Fruit fly (Drosophila melanogaster) whole organism, embryonic: ENCODE data around the gene CG13996.

ENCODE experiments used
- Adf1 ChIP-seq: fragments of 200-800 bp; sonication (Bioruptor generic); IDR thresholded peaks from 2 replicates; pipeline ENCODE4 v1.3.6; 2022; ENCODE audit warnings: missing biosample characterization, missing genetic modification characterization
- CG12071 ChIP-seq: fragments of 200-800 bp; sonication (Bioruptor generic); optimal IDR thresholded peaks from 3 replicates; lab custom pipeline; 2018; ENCODE audit warnings: missing biosample characterization, mild to moderate bottlenecking, missing genetic modification characterization
- CG12104 ChIP-seq: fragments of 200-800 bp; sonication (Bioruptor generic); optimal IDR thresholded peaks from 3 replicates; lab custom pipeline; 2016; ENCODE audit warnings: missing biosample characterization, missing genetic modification characterization
- CG12391 ChIP-seq: fragments of 200-800 bp; sonication (Bioruptor generic); optimal IDR thresholded peaks from 3 replicates; lab custom pipeline; 2018; ENCODE audit warnings: missing biosample characterization, mild to moderate bottlenecking, missing genetic modification characterization, moderate library complexity
- CG13894 ChIP-seq: fragments of 200-800 bp; sonication (Bioruptor generic); optimal IDR thresholded peaks from 3 replicates; lab custom pipeline; 2018; ENCODE audit warnings: missing biosample characterization, mild to moderate bottlenecking, missing genetic modification characterization, moderate library complexity
- CG1529 ChIP-seq: fragments of 200-800 bp; sonication (Bioruptor generic); optimal IDR thresholded peaks from 3 replicates; lab custom pipeline; 2018; ENCODE audit warnings: missing biosample characterization, missing genetic modification characterization
- CG17361 ChIP-seq: fragments of 200-800 bp; sonication (Bioruptor generic); IDR thresholded peaks from 3 replicates; pipeline ENCODE4 v1.3.6; 2022; ENCODE audit warnings: missing biosample characterization, missing genetic modification characterization
- CG17568 ChIP-seq: fragments of 200-800 bp; sonication (Bioruptor generic); optimal IDR thresholded peaks from 2 replicates; lab custom pipeline; 2018; ENCODE audit warnings: missing biosample characterization, mild to moderate bottlenecking, missing genetic modification characterization, moderate library complexity
- CG17612 ChIP-seq: fragments of 200-800 bp; sonication (Bioruptor generic); IDR thresholded peaks from 2 replicates; pipeline ENCODE4 v1.3.6; 2022; ENCODE audit warnings: missing biosample characterization, missing genetic modification characterization
- CG18476 ChIP-seq: fragments of 200-800 bp; sonication (Bioruptor generic); optimal IDR thresholded peaks from 2 replicates; lab custom pipeline; 2016; ENCODE audit warnings: missing biosample characterization, mild to moderate bottlenecking, missing genetic modification characterization
- CG2116 ChIP-seq: fragments of 200-800 bp; sonication (Bioruptor generic); optimal IDR thresholded peaks from 3 replicates; lab custom pipeline; 2018; ENCODE audit warnings: missing biosample characterization, mild to moderate bottlenecking, missing genetic modification characterization
- CG2129 ChIP-seq: fragments of 200-800 bp; sonication (Bioruptor generic); IDR thresholded peaks from 2 replicates; pipeline ENCODE4 v1.3.6; 2022; ENCODE audit warnings: missing biosample characterization, missing genetic modification characterization; ENCODE audit not compliant: partially characterized antibody
- CG2199 ChIP-seq: fragments of 200-800 bp; sonication (Bioruptor generic); IDR thresholded peaks from 3 replicates; pipeline ENCODE4 v1.3.6; 2022; ENCODE audit warnings: missing biosample characterization, missing genetic modification characterization
- CG33557 ChIP-seq: fragments of 200-800 bp; sonication (Bioruptor generic); optimal IDR thresholded peaks from 2 replicates; lab custom pipeline; 2019; ENCODE audit warnings: missing biosample characterization, mild to moderate bottlenecking, missing genetic modification characterization, moderate library complexity
- CG3407 ChIP-seq: fragments of 200-800 bp; sonication (Bioruptor generic); optimal IDR thresholded peaks from 2 replicates; lab custom pipeline; 2018; ENCODE audit warnings: missing biosample characterization, mild to moderate bottlenecking, missing genetic modification characterization
- CG4282 ChIP-seq: fragments of 200-800 bp; sonication (Bioruptor generic); optimal IDR thresholded peaks from 2 replicates; lab custom pipeline; 2016; ENCODE audit warnings: missing biosample characterization, missing genetic modification characterization
- CG43689 ChIP-seq: fragments of 200-800 bp; sonication (Bioruptor generic); IDR thresholded peaks from 2 replicates; pipeline ENCODE4 v1.3.6; 2022; ENCODE audit warnings: missing biosample characterization, missing genetic modification characterization
- CG4820 ChIP-seq: fragments of 200-800 bp; sonication (Bioruptor generic); optimal IDR thresholded peaks from 3 replicates; lab custom pipeline; 2016; ENCODE audit warnings: missing biosample characterization, missing genetic modification characterization
- CG7357 ChIP-seq: fragments of 200-800 bp; sonication (Bioruptor generic); IDR thresholded peaks from 3 replicates; pipeline ENCODE4 v1.3.6; 2022; ENCODE audit warnings: missing biosample characterization, missing genetic modification characterization
- CG7556 ChIP-seq: fragments of 200-800 bp; sonication (Bioruptor generic); optimal IDR thresholded peaks from 2 replicates; lab custom pipeline; 2017; ENCODE audit warnings: missing biosample characterization, mild to moderate bottlenecking, missing genetic modification characterization
- CG7839 ChIP-seq: fragments of 200-800 bp; sonication (Bioruptor generic); optimal IDR thresholded peaks from 3 replicates; lab custom pipeline; 2018; ENCODE audit warnings: missing biosample characterization, mild to moderate bottlenecking, missing genetic modification characterization, moderate library complexity
- CG7987 ChIP-seq: fragments of 200-800 bp; sonication (Bioruptor generic); optimal IDR thresholded peaks from 2 replicates; lab custom pipeline; 2018; ENCODE audit warnings: missing biosample characterization, mild to moderate bottlenecking, missing genetic modification characterization, moderate library complexity
- CG8281 ChIP-seq: fragments of 200-800 bp; sonication (Bioruptor generic); optimal IDR thresholded peaks from 2 replicates; lab custom pipeline; 2018; ENCODE audit warnings: missing biosample characterization, mild to moderate bottlenecking, missing genetic modification characterization, moderate library complexity
- CG8359 ChIP-seq: fragments of 200-800 bp; sonication (Bioruptor generic); optimal IDR thresholded peaks from 2 replicates; lab custom pipeline; 2017; ENCODE audit warnings: missing biosample characterization, mild to moderate bottlenecking, missing genetic modification characterization, borderline replicate concordance
- CG9215 ChIP-seq: fragments of 200-800 bp; sonication (Bioruptor generic); IDR thresholded peaks from 2 replicates; pipeline ENCODE4 v1.3.6; 2022; ENCODE audit warnings: missing biosample characterization, missing genetic modification characterization
- D19A ChIP-seq: fragments of 200-800 bp; optimal IDR thresholded peaks from 3 replicates; lab custom pipeline; 2019; ENCODE audit warnings: missing biosample characterization, mild to moderate bottlenecking, missing genetic modification characterization, moderate library complexity
- Doc3 ChIP-seq: fragments of 200-800 bp; sonication (Bioruptor generic); IDR thresholded peaks from 3 replicates; pipeline ENCODE4 v1.3.6; 2022; ENCODE audit warnings: missing biosample characterization, missing genetic modification characterization; ENCODE audit not compliant: partially characterized antibody
- E2f1 ChIP-seq: fragments of 200-800 bp; sonication (Bioruptor generic); IDR thresholded peaks from 2 replicates; pipeline ENCODE4 v1.3.6; 2022; ENCODE audit warnings: missing biosample characterization, missing genetic modification characterization
- HLH3B ChIP-seq: fragments of 200-800 bp; sonication (Bioruptor generic); IDR thresholded peaks from 2 replicates; pipeline ENCODE4 v1.3.6; 2022; ENCODE audit warnings: missing biosample characterization, missing genetic modification characterization
- Jarid2 ChIP-seq: fragments of 200-800 bp; sonication (Bioruptor generic); optimal IDR thresholded peaks from 3 replicates; lab custom pipeline; 2017; ENCODE audit warnings: mild to moderate bottlenecking, missing biosample characterization, missing genetic modification reagents, missing genetic modification characterization
- Nf-YC ChIP-seq: fragments of 200-800 bp; optimal IDR thresholded peaks from 3 replicates; lab custom pipeline; 2019; ENCODE audit warnings: missing biosample characterization, mild to moderate bottlenecking, missing genetic modification characterization, moderate library complexity
- Opbp ChIP-seq: fragments of 200-800 bp; sonication (Bioruptor generic); IDR thresholded peaks from 3 replicates; pipeline ENCODE4 v1.3.6; 2022; ENCODE audit warnings: missing biosample characterization, missing genetic modification characterization; ENCODE audit not compliant: partially characterized antibody
- TFAM ChIP-seq: fragments of 200-800 bp; sonication (Bioruptor generic); optimal IDR thresholded peaks from 2 replicates; lab custom pipeline; 2017; ENCODE audit warnings: missing biosample characterization, missing genetic modification characterization, inconsistent platforms
- al ChIP-seq: fragments of 200-800 bp; sonication (Bioruptor generic); IDR thresholded peaks from 2 replicates; pipeline ENCODE4 v1.3.6; 2022; ENCODE audit warnings: missing biosample characterization, missing genetic modification characterization
- ase ChIP-seq: fragments of 200-800 bp; sonication (Bioruptor generic); IDR thresholded peaks from 3 replicates; pipeline ENCODE4 v1.3.6; 2022; ENCODE audit warnings: missing biosample characterization, missing genetic modification characterization
- bowl ChIP-seq: fragments of 200-800 bp; sonication (Bioruptor generic); IDR thresholded peaks from 2 replicates; pipeline ENCODE4 v1.3.6; 2022; ENCODE audit warnings: missing biosample characterization, missing genetic modification characterization
- chif ChIP-seq, 2 experiments: fragments of 200-800 bp; sonication (Bioruptor generic); optimal IDR thresholded peaks; 3 replicates each; lab custom pipeline; 2016; ENCODE audit warnings: missing biosample characterization in 2 of 2, missing genetic modification characterization in 2 of 2
- da ChIP-seq: fragments of 200-800 bp; sonication (Bioruptor generic); optimal IDR thresholded peaks from 2 replicates; lab custom pipeline; 2016; ENCODE audit warnings: missing biosample characterization, missing genetic modification characterization
- dmrt99B ChIP-seq: fragments of 200-800 bp; sonication (Bioruptor generic); optimal IDR thresholded peaks from 2 replicates; lab custom pipeline; 2018; ENCODE audit warnings: missing biosample characterization, mild to moderate bottlenecking, missing genetic modification characterization, moderate library complexity
- ems ChIP-seq: fragments of 200-800 bp; sonication (Bioruptor generic); optimal IDR thresholded peaks from 3 replicates; lab custom pipeline; 2016; ENCODE audit warnings: missing biosample characterization, missing genetic modification characterization
- eve ChIP-seq, 2 experiments: fragments of >200 bp; optimal IDR thresholded peaks; 2 replicates each; lab custom pipeline; 2017; ENCODE audit warnings: missing biosample characterization in 2 of 2, missing genetic modification characterization in 2 of 2
- gt ChIP-seq: fragments of 200-800 bp; sonication (Bioruptor generic); IDR thresholded peaks from 2 replicates; pipeline ENCODE4 v1.3.6; 2022; ENCODE audit warnings: missing biosample characterization, missing genetic modification characterization
- lab ChIP-seq: fragments of 200-800 bp; sonication (Bioruptor generic); optimal IDR thresholded peaks from 3 replicates; lab custom pipeline; 2017; ENCODE audit warnings: missing biosample characterization, missing genetic modification characterization, mild to moderate bottlenecking, moderate library complexity, missing genetic modification reagents
- pfk ChIP-seq: fragments of 200-800 bp; sonication (Bioruptor generic); optimal IDR thresholded peaks from 2 replicates; lab custom pipeline; 2018; ENCODE audit warnings: missing biosample characterization, mild to moderate bottlenecking, missing genetic modification characterization, moderate library complexity
- pzg ChIP-seq: fragments of 200-800 bp; sonication (Bioruptor generic); optimal IDR thresholded peaks from 3 replicates; lab custom pipeline; 2018; ENCODE audit warnings: missing biosample characterization, mild to moderate bottlenecking, missing genetic modification characterization, moderate library complexity
- sd ChIP-seq: fragments of 200-800 bp; sonication (Bioruptor generic); optimal IDR thresholded peaks from 3 replicates; lab custom pipeline; 2018; ENCODE audit warnings: missing biosample characterization, mild to moderate bottlenecking, missing genetic modification characterization, moderate library complexity
- unc-4 ChIP-seq: fragments of 200-800 bp; sonication (Bioruptor generic); IDR thresholded peaks from 2 replicates; pipeline ENCODE4 v1.3.6; 2022; ENCODE audit warnings: missing biosample characterization, missing genetic modification characterization; ENCODE audit not compliant: partially characterized antibody
- yki ChIP-seq: fragments of >200 bp; optimal IDR thresholded peaks from 3 replicates; lab custom pipeline; 2018
- zen ChIP-seq: fragments of 200-800 bp; sonication (Bioruptor generic); optimal IDR thresholded peaks from 3 replicates; lab custom pipeline; 2018; ENCODE audit warnings: missing biosample characterization, mild to moderate bottlenecking, missing genetic modification characterization, moderate library complexity
- zfh2 ChIP-seq: fragments of 200-800 bp; sonication (Bioruptor generic); optimal IDR thresholded peaks from 2 replicates; lab custom pipeline; 2016; ENCODE audit warnings: missing biosample characterization, missing genetic modification characterization

CG13996 gene

dm6 chr2L:5982334-5982987 lies 38.2 kb upstream of the CG13996 start (continued):
- no peak for TF ChIP-seq CG8281 (tag; lab: Kevin White, UChicago)
- no peak for TF ChIP-seq CG17568 (GFP tag; lab: Kevin White, UChicago)
- TF ChIP-seq CG18476, result no peak
- no peak for TF ChIP-seq CG2116 (GFP tag; lab: Kevin White, UChicago)
- no peak for TF ChIP-seq CG9215 (GFP tag; lab: Robert Waterston, UW)
- TF ChIP-seq CG2199, result no peak
- no peak for TF ChIP-seq bowl (GFP tag; lab: Robert Waterston, UW)
- TF ChIP-seq da, result no peak
- no peak for TF ChIP-seq ase (GFP tag; lab: Robert Waterston, UW)
- TF ChIP-seq D19A, result no peak
- TF ChIP-seq Jarid2 (GFP tag; lab: Kevin White, UChicago), result peak; percentile 45
- TF ChIP-seq chif (GFP tag; optimal IDR thresholded peaks at IDR 0.05; lab: Kevin White, UChicago), result peak in 1 of 2 experiments; percentile 14
- no peak for TF ChIP-seq zen (tag; lab: Kevin White, UChicago)
- TF ChIP-seq Opbp (GFP tag; lab: Robert Waterston, UW), result no peak
- no peak for TF ChIP-seq HLH3B (GFP tag; lab: Robert Waterston, UW)
- peak; percentile 45 for TF ChIP-seq CG12071 (GFP tag; lab: Kevin White, UChicago)
- TF ChIP-seq CG7556 (GFP tag; lab: Kevin White, UChicago), result peak; percentile 12
- no peak for TF ChIP-seq CG17361
- no peak for TF ChIP-seq eve (GFP tag; optimal IDR thresholded peaks at IDR 0.05; lab: Kevin White, UChicago)
- no peak for TF ChIP-seq TFAM (GFP tag; lab: Kevin White, UChicago)
- no peak for TF ChIP-seq CG17612 (GFP tag; lab: Robert Waterston, UW)
- no peak for TF ChIP-seq al (GFP tag; lab: Robert Waterston, UW)
- TF ChIP-seq CG12104 (GFP tag; lab: Kevin White, UChicago), result no peak
- TF ChIP-seq gt (GFP tag; lab: Robert Waterston, UW), result no peak
- no peak for TF ChIP-seq CG1529 (GFP tag; lab: Kevin White, UChicago)
- TF ChIP-seq pzg (GFP tag; lab: Kevin White, UChicago), result peak; percentile 47
- peak; percentile 20 for TF ChIP-seq CG7839 (tag; lab: Kevin White, UChicago)
- peak; percentile 27 for TF ChIP-seq CG12391 (tag; lab: Kevin White, UChicago)
- peak; percentile 34 for TF ChIP-seq pfk
- TF ChIP-seq CG2129 (GFP tag; lab: Robert Waterston, UW), result no peak
- peak; percentile 39 for TF ChIP-seq lab (GFP tag; lab: Kevin White, UChicago)
- no peak for TF ChIP-seq yki (lab: Kevin White, UChicago)
- no peak for TF ChIP-seq CG3407 (GFP tag; lab: Kevin White, UChicago)
- peak; percentile 89 for TF ChIP-seq Nf-YC (tag; lab: Kevin White, UChicago)
- peak; percentile 24 for TF ChIP-seq zfh2
- TF ChIP-seq CG7987 (GFP tag; lab: Kevin White, UChicago), result peak; percentile 54
- TF ChIP-seq unc-4 (GFP tag; lab: Robert Waterston, UW), result no peak
- no peak for TF ChIP-seq CG8359 (GFP tag; lab: Kevin White, UChicago)
- peak; percentile 11 for TF ChIP-seq CG4282
- TF ChIP-seq CG7357 (GFP tag; lab: Robert Waterston, UW), result no peak
- no peak for TF ChIP-seq Adf1 (GFP tag; lab: Robert Waterston, UW)
- TF ChIP-seq CG33557 (GFP tag; lab: Kevin White, UChicago), result peak; percentile 38
- no peak for TF ChIP-seq CG43689 (GFP tag; lab: Robert Waterston, UW)
- TF ChIP-seq dmrt99B (tag; lab: Kevin White, UChicago), result peak; percentile 16
- peak; percentile 44 for TF ChIP-seq ems (GFP tag; lab: Kevin White, UChicago)
- no peak for TF ChIP-seq Doc3
- TF ChIP-seq CG13894 (tag; lab: Kevin White, UChicago), result peak; percentile 68
- no peak for TF ChIP-seq CG4820 (GFP tag; lab: Kevin White, UChicago)
- peak; percentile 8 for TF ChIP-seq sd (tag; lab: Kevin White, UChicago)
- TF ChIP-seq E2f1 (GFP tag; lab: Robert Waterston, UW), result no peak
